Worm (Caenorhabditis elegans) whole organism, L4 larva: ENCODE data around the gene lpr-6.
A peak's percentile ranks its signal among the peaks of the same experiment; 100 is the strongest.

Source experiments
- F10B5.3 ChIP-seq: sonication (generic microtip); optimal IDR thresholded peaks from 2 replicates; lab custom pipeline; 2016; ENCODE audit warnings: mild to moderate bottlenecking, missing genetic modification characterization, missing compliant biosample characterization
- F49E8.2 ChIP-seq: sonication (generic microtip); optimal IDR thresholded peaks from 2 replicates; lab custom pipeline; 2016; ENCODE audit warnings: missing compliant biosample characterization, mild to moderate bottlenecking, missing genetic modification characterization, borderline replicate concordance
- R02D3.7 ChIP-seq: fragments of 150-350 bp; sonication (generic microtip); optimal IDR thresholded peaks from 3 replicates; lab custom pipeline; 2014; ENCODE audit warnings: missing biosample characterization, missing genetic modification characterization
- T20F7.1 ChIP-seq: fragments of 200-800 bp; sonication (Bioruptor generic); optimal IDR thresholded peaks from 2 replicates; lab custom pipeline; 2018; ENCODE audit warnings: mild to moderate bottlenecking, missing genetic modification characterization, missing compliant biosample characterization
- Y75B8A.6 ChIP-seq: fragments of 200-800 bp; sonication (Bioruptor generic); IDR thresholded peaks from 2 replicates; pipeline ENCODE4 v1.3.6; 2022; ENCODE audit warnings: missing genetic modification reagents, missing genetic modification characterization, missing compliant biosample characterization
- ZK546.5 ChIP-seq, 2 experiments: sonication (generic microtip); optimal IDR thresholded peaks; 2 replicates each; lab custom pipeline; 2017; ENCODE audit warnings: missing biosample characterization in 2 of 2, missing genetic modification characterization in 2 of 2
- arid-1 ChIP-seq: fragments of 200-800 bp; sonication (Bioruptor generic); conservative IDR thresholded peaks from 2 replicates; pipeline ENCODE4 v1.3.6; 2022; ENCODE audit warnings: missing genetic modification reagents, missing genetic modification characterization, missing compliant biosample characterization
- ceh-28 ChIP-seq: fragments of 150-350 bp; optimal IDR thresholded peaks from 2 replicates; lab custom pipeline; 2014; ENCODE audit warnings: missing biosample characterization, missing genetic modification reagents, missing genetic modification characterization
- ceh-32 ChIP-seq: sonication (generic microtip); optimal IDR thresholded peaks from 2 replicates; lab custom pipeline; 2016; ENCODE audit warnings: mild to moderate bottlenecking, missing genetic modification characterization, missing compliant biosample characterization; ENCODE audit not compliant: poor library complexity
- cey-2 ChIP-seq: sonication (generic microtip); optimal IDR thresholded peaks from 3 replicates; lab custom pipeline; 2017; ENCODE audit warnings: missing genetic modification characterization, mild to moderate bottlenecking, missing compliant biosample characterization, antibody characterized with exemption, borderline replicate concordance; ENCODE audit not compliant: insufficient read depth
- ctbp-1 ChIP-seq: fragments of 200-800 bp; sonication (Bioruptor generic); IDR thresholded peaks from 2 replicates; pipeline ENCODE4 v1.3.6; 2022; ENCODE audit warnings: missing genetic modification reagents, missing genetic modification characterization, missing compliant biosample characterization
- daf-12 ChIP-seq: fragments of 150-350 bp; optimal IDR thresholded peaks from 2 replicates; lab custom pipeline; 2014; ENCODE audit warnings: missing biosample characterization, missing genetic modification reagents, missing genetic modification characterization
- daf-19 ChIP-seq: fragments of 200-800 bp; sonication (Bioruptor generic); conservative IDR thresholded peaks from 2 replicates; pipeline ENCODE4 v1.3.6; 2022; ENCODE audit warnings: missing genetic modification characterization, missing compliant biosample characterization
- daf-8 ChIP-seq: fragments of 200-800 bp; sonication (Bioruptor generic); IDR thresholded peaks from 2 replicates; pipeline ENCODE4 v1.3.6; 2022; ENCODE audit warnings: missing genetic modification characterization, missing compliant biosample characterization
- dpl-1 ChIP-seq: fragments of 150-350 bp; optimal IDR thresholded peaks from 2 replicates; lab custom pipeline; 2014; ENCODE audit warnings: missing biosample characterization, missing genetic modification reagents, missing genetic modification characterization
- duxl-1 ChIP-seq: sonication (generic microtip); optimal IDR thresholded peaks from 2 replicates; lab custom pipeline; 2016; ENCODE audit warnings: mild to moderate bottlenecking, missing genetic modification characterization, moderate library complexity, missing compliant biosample characterization; ENCODE audit not compliant: poor library complexity
- dve-1 ChIP-seq: sonication (generic microtip); optimal IDR thresholded peaks from 2 replicates; lab custom pipeline; 2017; ENCODE audit warnings: antibody characterized with exemption, mild to moderate bottlenecking, missing genetic modification characterization, missing compliant biosample characterization; ENCODE audit not compliant: insufficient read depth
- egl-27 ChIP-seq: sonication (generic microtip); optimal IDR thresholded peaks from 3 replicates; lab custom pipeline; 2017; ENCODE audit warnings: missing biosample characterization, missing genetic modification reagents, missing genetic modification characterization
- egl-43 ChIP-seq: fragments of 200-800 bp; sonication (Bioruptor generic); IDR thresholded peaks from 2 replicates; pipeline ENCODE4 v1.3.6; 2022; ENCODE audit warnings: missing genetic modification reagents, missing genetic modification characterization, missing compliant biosample characterization
- fos-1 ChIP-seq: fragments of 150-350 bp; optimal IDR thresholded peaks from 2 replicates; lab custom pipeline; 2014; ENCODE audit warnings: missing biosample characterization, missing genetic modification characterization
- gei-8 ChIP-seq: fragments of 200-800 bp; sonication (Bioruptor generic); optimal IDR thresholded peaks from 2 replicates; lab custom pipeline; 2018; ENCODE audit warnings: mild to moderate bottlenecking, missing genetic modification characterization, missing compliant biosample characterization
- hlh-11 ChIP-seq: fragments of 200-800 bp; sonication (Bioruptor generic); optimal IDR thresholded peaks from 2 replicates; lab custom pipeline; 2018; ENCODE audit warnings: mild to moderate bottlenecking, missing genetic modification characterization, missing compliant biosample characterization
- hmg-1.1 ChIP-seq: fragments of 200-800 bp; sonication (Bioruptor generic); IDR thresholded peaks from 2 replicates; pipeline ENCODE4 v1.3.6; 2022; ENCODE audit warnings: missing genetic modification reagents, missing genetic modification characterization, missing compliant biosample characterization
- lim-7 ChIP-seq: fragments of 200-800 bp; sonication (Bioruptor generic); IDR thresholded peaks from 2 replicates; pipeline ENCODE4 v1.3.6; 2022; ENCODE audit warnings: missing genetic modification characterization, missing compliant biosample characterization
- lin-13 ChIP-seq: fragments of 150-350 bp; optimal IDR thresholded peaks from 2 replicates; lab custom pipeline; 2014; ENCODE audit warnings: missing biosample characterization, missing genetic modification reagents, missing genetic modification characterization
- lin-29 ChIP-seq: fragments of 200-800 bp; sonication (Bioruptor generic); IDR thresholded peaks from 2 replicates; pipeline ENCODE4 v1.3.6; 2022; ENCODE audit warnings: missing genetic modification reagents, missing genetic modification characterization, missing compliant biosample characterization
- lsy-2 ChIP-seq, 2 experiments: fragments of 150-350 bp in 1 of 2; sonication (generic microtip) in 1 of 2; optimal IDR thresholded peaks; 2 replicates each; lab custom pipeline; 2014 to 2017; ENCODE audit warnings: missing biosample characterization in 2 of 2, missing genetic modification characterization in 2 of 2
- madf-5 ChIP-seq, 2 experiments: fragments of 200-800 bp; sonication (Bioruptor generic); IDR thresholded peaks; 2 replicates each; pipeline ENCODE4 v1.3.6; 2022; ENCODE audit warnings: missing compliant biosample characterization in 2 of 2, missing genetic modification characterization in 2 of 2
- mep-1 ChIP-seq: fragments of 150-350 bp; sonication (generic microtip); optimal IDR thresholded peaks from 3 replicates; lab custom pipeline; 2014; ENCODE audit warnings: missing biosample characterization, missing genetic modification characterization
- mxl-2 ChIP-seq: fragments of 200-800 bp; sonication (Bioruptor generic); conservative IDR thresholded peaks from 2 replicates; pipeline ENCODE4 v1.3.6; 2022; ENCODE audit warnings: missing genetic modification reagents, missing genetic modification characterization, missing compliant biosample characterization
- mxl-3 ChIP-seq: fragments of 200-800 bp; sonication (Bioruptor generic); optimal IDR thresholded peaks from 2 replicates; lab custom pipeline; 2018; ENCODE audit warnings: mild to moderate bottlenecking, missing genetic modification characterization, missing compliant biosample characterization
- nhr-102 ChIP-seq: sonication (generic microtip); optimal IDR thresholded peaks from 2 replicates; lab custom pipeline; 2016; ENCODE audit warnings: mild to moderate bottlenecking, missing genetic modification characterization, moderate library complexity, missing compliant biosample characterization
- nhr-28 ChIP-seq: fragments of 150-350 bp; optimal IDR thresholded peaks from 2 replicates; lab custom pipeline; 2014; ENCODE audit warnings: missing biosample characterization, missing genetic modification characterization
- nhr-48 ChIP-seq: sonication (generic microtip); optimal IDR thresholded peaks from 2 replicates; lab custom pipeline; 2016; ENCODE audit warnings: mild to moderate bottlenecking, missing genetic modification characterization, missing compliant biosample characterization
- nhr-76 ChIP-seq: fragments of 150-350 bp; optimal IDR thresholded peaks from 2 replicates; lab custom pipeline; 2014; ENCODE audit warnings: missing biosample characterization, missing genetic modification characterization
- pha-4 ChIP-seq, 2 experiments: fragments of 150-350 bp in 1 of 2; fragments of 200-800 bp in 1 of 2; sonication (Bioruptor generic) in 1 of 2; IDR thresholded peaks in 1 of 2; optimal IDR thresholded peaks in 1 of 2; 2 replicates each; pipeline versions ENCODE4 v1.3.6 to Lab custom; 2014 to 2022; ENCODE audit warnings: missing genetic modification characterization in 2 of 2, missing genetic modification reagents in 2 of 2, missing biosample characterization in 1 of 2, missing compliant biosample characterization in 1 of 2
- saeg-2 ChIP-seq: fragments of 200-800 bp; sonication (Bioruptor generic); IDR thresholded peaks from 2 replicates; pipeline ENCODE4 v1.3.6; 2022; ENCODE audit warnings: missing genetic modification reagents, missing genetic modification characterization, missing compliant biosample characterization
- sdz-12 ChIP-seq: fragments of 200-800 bp; sonication (Bioruptor generic); optimal IDR thresholded peaks from 2 replicates; lab custom pipeline; 2018; ENCODE audit warnings: mild to moderate bottlenecking, missing genetic modification characterization, missing compliant biosample characterization
- skn-1 ChIP-seq: fragments of 150-350 bp; optimal IDR thresholded peaks from 2 replicates; lab custom pipeline; 2014; ENCODE audit warnings: missing biosample characterization, missing genetic modification characterization
- tra-1 ChIP-seq: fragments of 200-800 bp; sonication (Bioruptor generic); IDR thresholded peaks from 2 replicates; pipeline ENCODE4 v1.3.6; 2022; ENCODE audit warnings: missing genetic modification reagents, missing genetic modification characterization, missing compliant biosample characterization
- unc-130 ChIP-seq: sonication (generic microtip); optimal IDR thresholded peaks from 2 replicates; lab custom pipeline; 2016; ENCODE audit warnings: missing genetic modification reagents, missing genetic modification characterization, missing compliant biosample characterization
- unc-39 ChIP-seq: sonication (generic microtip); optimal IDR thresholded peaks from 2 replicates; lab custom pipeline; 2017; ENCODE audit warnings: missing biosample characterization, missing genetic modification characterization
- unc-62 ChIP-seq, 3 experiments: fragments of 150-350 bp in 1 of 3; sonication (generic microtip); optimal IDR thresholded peaks in 2 of 3; peaks in 1 of 3; 1 replicate in 1 of 3; 2 replicates in 2 of 3; lab custom pipeline; 2014 to 2017; ENCODE audit warnings: missing biosample characterization in 3 of 3, missing genetic modification characterization in 3 of 3, missing genetic modification reagents in 3 of 3, missing genotype in 1 of 3
- zfp-3 ChIP-seq: fragments of 200-800 bp; sonication (Bioruptor generic); conservative IDR thresholded peaks from 2 replicates; pipeline ENCODE4 v1.3.6; 2022; ENCODE audit warnings: missing genetic modification reagents, missing genetic modification characterization, missing compliant biosample characterization
- zip-11 ChIP-seq: fragments of 200-800 bp; sonication (Bioruptor generic); IDR thresholded peaks from 2 replicates; pipeline ENCODE4 v1.3.6; 2022; ENCODE audit warnings: missing genetic modification characterization, missing compliant biosample characterization

The lpr-6 gene

DNA sequence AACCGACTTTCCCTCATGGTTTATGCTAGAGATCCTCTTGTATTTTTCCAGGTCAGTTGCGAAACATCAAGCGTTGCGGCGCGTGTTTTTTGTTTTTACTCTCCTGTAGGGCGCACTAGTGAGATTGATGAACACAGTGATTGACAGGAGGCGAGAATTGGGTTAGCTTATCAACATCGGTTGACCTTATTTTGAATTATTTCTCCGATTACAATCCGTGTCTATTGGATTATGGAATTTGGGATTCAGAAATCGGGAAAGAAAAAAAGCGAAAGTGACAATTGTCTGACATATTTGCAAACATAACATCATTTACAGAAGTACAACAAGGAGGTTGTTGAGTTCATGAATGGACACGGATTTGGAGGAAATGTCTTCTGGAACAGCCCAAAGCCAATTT is 1.1 kb downstream of the lpr-6 start (continued):
- TF ChIP-seq ceh-28 (tag; lab: Kevin White, UChicago) (no peak), pha-4 (GFP tag; IDR thresholded peaks at IDR 0.05; lab: Robert Waterston, UW) (no peak), pha-4 (tag; optimal IDR thresholded peaks at IDR 0.05; lab: Kevin White, UChicago) (no peak), gei-8 (GFP tag; lab: Kevin White, UChicago) (no peak), egl-43 (GFP tag; lab: Robert Waterston, UW) (no peak), sdz-12 (GFP tag; lab: Kevin White, UChicago) (no peak)
- TF ChIP-seq, all 104 proteins: peak for 3

DNA sequence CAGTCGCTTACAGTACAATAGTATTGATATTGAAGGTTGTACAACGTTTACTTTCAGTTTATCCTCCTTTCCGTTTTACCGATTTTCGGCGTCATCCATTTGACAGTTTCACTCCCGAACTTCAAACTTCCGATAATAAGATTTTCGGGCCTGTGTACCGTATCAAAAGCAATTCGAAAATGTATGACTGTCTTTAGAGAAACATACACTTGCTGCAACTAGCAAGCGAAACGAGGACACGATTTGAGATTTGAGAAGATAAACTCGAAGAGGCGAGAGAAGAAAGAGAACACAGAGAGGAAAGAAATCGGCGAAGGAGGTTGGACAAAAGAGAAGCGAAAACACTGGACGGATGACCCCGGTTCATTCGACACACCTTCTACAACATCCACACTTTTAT is 2.1 kb downstream of the lpr-6 start, which contains the start of gene lpr-5:
Gene lpr-5, plus strand, starts transcription at position 220 of the 400 bp plus-strand sequence.
- no peak for TF ChIP-seq ceh-32 (tag; lab: Kevin White, UChicago)
- no peak for TF ChIP-seq T20F7.1 (GFP tag; lab: Kevin White, UChicago)
- no peak for TF ChIP-seq unc-39 (tag; lab: Kevin White, UChicago)
- TF ChIP-seq tra-1 (GFP tag; lab: Robert Waterston, UW), result no peak
- TF ChIP-seq daf-8 (GFP tag; lab: Robert Waterston, UW), result no peak
- no peak for TF ChIP-seq daf-12
- no peak for TF ChIP-seq zfp-3 (GFP tag; lab: Robert Waterston, UW)
- TF ChIP-seq daf-19 (GFP tag; lab: Robert Waterston, UW), result no peak
- no peak for TF ChIP-seq F49E8.2 (tag; lab: Kevin White, UChicago)
- TF ChIP-seq, all 104 proteins: peak for 0

- TF ChIP-seq mxl-2 (GFP tag; lab: Robert Waterston, UW) (no peak), ctbp-1 (GFP tag; lab: Robert Waterston, UW) (no peak), hlh-11 (tag; lab: Kevin White, UChicago) (peak; percentile 52), nhr-102 (tag; lab: Kevin White, UChicago) (no peak), egl-43 (GFP tag; lab: Robert Waterston, UW) (peak; percentile 34; the same call in 1 of the 2 replicates), nhr-76 (no peak), lin-29 (GFP tag; lab: Robert Waterston, UW) (no peak), ZK546.5 (tag; optimal IDR thresholded peaks at IDR 0.05; lab: Kevin White, UChicago) (no peak), dpl-1 (GFP tag; lab: Kevin White, UChicago) (no peak), R02D3.7 (no peak), saeg-2 (GFP tag; lab: Robert Waterston, UW) (no peak), dve-1 (no peak), lin-13 (GFP tag; lab: Kevin White, UChicago) (no peak), unc-130 (no peak), mxl-3 (GFP tag; lab: Kevin White, UChicago) (no peak), hmg-1.1 (GFP tag; lab: Robert Waterston, UW) (no peak), F10B5.3 (no peak), lim-7 (GFP tag; lab: Robert Waterston, UW) (no peak), cey-2 (tag; lab: Kevin White, UChicago) (no peak), egl-27 (tag; lab: Kevin White, UChicago) (no peak), madf-5 (GFP tag; IDR thresholded peaks at IDR 0.05; lab: Robert Waterston, UW) (no peak), skn-1 (tag; lab: Kevin White, UChicago) (no peak), sdz-12 (GFP tag; lab: Kevin White, UChicago) (no peak), unc-62 (GFP tag; optimal IDR thresholded peaks at IDR 0.05 in 1 of 2; lab: Kevin White, UChicago) (peak in 1 of 2 experiments; percentile 91), unc-62 (tag; optimal IDR thresholded peaks at IDR 0.05; lab: Kevin White, UChicago) (no peak), duxl-1 (no peak), fos-1 (tag; lab: Kevin White, UChicago) (no peak), lsy-2 (tag; optimal IDR thresholded peaks at IDR 0.05; lab: Kevin White, UChicago) (no peak), zip-11 (GFP tag; lab: Robert Waterston, UW) (no peak), nhr-28 (tag; lab: Kevin White, UChicago) (peak; percentile 19), Y75B8A.6 (GFP tag; lab: Robert Waterston, UW) (no peak), ceh-28 (tag; lab: Kevin White, UChicago) (no peak), nhr-48 (tag; lab: Kevin White, UChicago) (no peak), ceh-32 (tag; lab: Kevin White, UChicago) (no peak), mep-1 (tag; lab: Kevin White, UChicago) (no peak), arid-1 (GFP tag; lab: Robert Waterston, UW) (no peak)
Observed at ce11 chrX:11064799-11065198, 5.0 kb downstream of the lpr-6 start, which contains the start of gene lpr-4. lpr-4 (plus strand) TSS chrX:11065126.
